Worm (Caenorhabditis elegans) whole organism, L4 larva: ENCODE results near the gene F49C5.10.
A peak's percentile ranks its signal among the peaks of the same experiment; 100 is the strongest.

Experiments
- F26F4.8 ChIP-seq: fragments of 200-800 bp; sonication (Bioruptor generic); conservative IDR thresholded peaks from 2 replicates; pipeline ENCODE4 v1.3.6; 2022; ENCODE audit warnings: missing genetic modification characterization, missing compliant biosample characterization
- aha-1 ChIP-seq: fragments of 150-350 bp; peaks from one replicate; lab custom pipeline; 2014; ENCODE audit warnings: missing biosample characterization, missing genetic modification characterization
- aly-2 ChIP-seq: sonication (generic microtip); optimal IDR thresholded peaks from 2 replicates; lab custom pipeline; 2018; ENCODE audit warnings: missing biosample characterization, missing genetic modification characterization
- ceh-82 ChIP-seq: sonication (generic microtip); optimal IDR thresholded peaks from 2 replicates; lab custom pipeline; 2017; ENCODE audit warnings: missing biosample characterization, missing genetic modification characterization
- dmd-6 ChIP-seq: fragments of 200-800 bp; sonication (Bioruptor generic); IDR thresholded peaks from 2 replicates; pipeline ENCODE4 v1.3.6; 2022; ENCODE audit warnings: missing genetic modification reagents, missing genetic modification characterization, missing compliant biosample characterization
- lin-13 ChIP-seq: fragments of 150-350 bp; optimal IDR thresholded peaks from 2 replicates; lab custom pipeline; 2014; ENCODE audit warnings: missing biosample characterization, missing genetic modification reagents, missing genetic modification characterization
- lin-15B ChIP-seq: fragments of 150-350 bp; sonication (generic microtip); optimal IDR thresholded peaks from 3 replicates; lab custom pipeline; 2014; ENCODE audit warnings: missing biosample characterization, missing genetic modification characterization
- nhr-28 ChIP-seq: fragments of 150-350 bp; optimal IDR thresholded peaks from 2 replicates; lab custom pipeline; 2014; ENCODE audit warnings: missing biosample characterization, missing genetic modification characterization
- nhr-77 ChIP-seq: fragments of 150-350 bp; optimal IDR thresholded peaks from 2 replicates; lab custom pipeline; 2014; ENCODE audit warnings: missing biosample characterization, missing genetic modification characterization
- pha-4 ChIP-seq, 2 experiments: fragments of 150-350 bp in 1 of 2; fragments of 200-800 bp in 1 of 2; sonication (Bioruptor generic) in 1 of 2; IDR thresholded peaks in 1 of 2; optimal IDR thresholded peaks in 1 of 2; 2 replicates each; pipeline versions ENCODE4 v1.3.6 to Lab custom; 2014 to 2022; ENCODE audit warnings: missing genetic modification characterization in 2 of 2, missing genetic modification reagents in 2 of 2, missing biosample characterization in 1 of 2, missing compliant biosample characterization in 1 of 2
- set-16 ChIP-seq: fragments of 200-800 bp; sonication (Bioruptor generic); IDR thresholded peaks from 2 replicates; pipeline ENCODE4 v1.3.6; 2022; ENCODE audit warnings: missing genetic modification reagents, missing genetic modification characterization, missing compliant biosample characterization
- skn-1 ChIP-seq: fragments of 150-350 bp; optimal IDR thresholded peaks from 2 replicates; lab custom pipeline; 2014; ENCODE audit warnings: missing biosample characterization, missing genetic modification characterization
- unc-130 ChIP-seq: sonication (generic microtip); optimal IDR thresholded peaks from 2 replicates; lab custom pipeline; 2016; ENCODE audit warnings: missing genetic modification reagents, missing genetic modification characterization, missing compliant biosample characterization
- ztf-11 ChIP-seq: fragments of 150-350 bp; optimal IDR thresholded peaks from 2 replicates; lab custom pipeline; 2014; ENCODE audit warnings: missing biosample characterization, missing genetic modification characterization

- no peak for TF ChIP-seq lin-15B (tag; lab: Kevin White, UChicago)
- TF ChIP-seq aly-2 (tag; lab: Kevin White, UChicago) = no peak
- no peak for TF ChIP-seq skn-1 (tag; lab: Kevin White, UChicago)
- TF ChIP-seq pha-4 (GFP tag; IDR thresholded peaks at IDR 0.05; lab: Robert Waterston, UW) = peak; percentile 71; the same call in 1 of the 2 replicates
- no peak for TF ChIP-seq pha-4 (tag; optimal IDR thresholded peaks at IDR 0.05; lab: Kevin White, UChicago)
- TF ChIP-seq ceh-82 (tag; lab: Kevin White, UChicago) = no peak
- TF ChIP-seq lin-13 = no peak
- no peak for TF ChIP-seq unc-130 (GFP tag; lab: Kevin White, UChicago)
- TF ChIP-seq set-16 = peak; percentile 69
- TF ChIP-seq nhr-77 (tag; lab: Kevin White, UChicago) = peak; percentile 86
- TF ChIP-seq nhr-28 = peak; percentile 79
- TF ChIP-seq ztf-11 (tag; lab: Kevin White, UChicago) = no peak
- peak; percentile 74 for TF ChIP-seq aha-1
- TF ChIP-seq dmd-6 = peak; percentile 98
- no peak for TF ChIP-seq F26F4.8 (GFP tag; lab: Robert Waterston, UW)
Observed at ce11 chrII:12518809-12519344, 27.7 kb upstream of the F49C5.10 start, which contains the start of gene srh-70.
